Worm (Caenorhabditis elegans): ENCODE measurements around the gene T06A1.1.

The T06A1.1 gene

DNA sequence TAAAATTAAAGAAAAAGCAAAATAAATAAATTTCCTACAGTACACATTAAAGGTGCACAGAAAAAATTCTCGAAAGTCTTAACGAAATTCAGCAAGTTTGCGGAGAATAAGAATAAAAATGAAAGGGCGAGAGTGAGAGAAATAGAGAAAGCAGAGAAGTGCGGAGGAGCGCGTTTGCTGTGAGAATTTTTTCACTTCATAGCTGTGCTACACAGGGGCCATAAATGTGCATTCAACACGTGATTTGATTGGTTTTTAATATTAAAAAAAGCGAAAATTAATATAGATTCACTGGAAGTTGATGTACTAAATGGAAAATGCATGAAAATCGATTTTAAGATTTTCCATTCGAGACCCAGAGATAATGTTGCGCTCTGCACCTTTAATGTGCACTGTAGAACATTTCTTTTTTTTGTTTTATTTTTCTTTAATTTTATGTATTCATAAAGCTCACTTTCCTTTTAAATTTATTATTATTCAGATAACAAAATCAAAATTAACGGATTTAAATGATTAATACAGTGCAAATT is 7.3 kb downstream of the T06A1.1 start, which contains the start of gene Y32G9A.2:
Gene Y32G9A.2, plus strand, starts transcription at position 480 of the 530 bp plus-strand sequence.
- TF ChIP-seq mdl-1 (tag; optimal IDR thresholded peaks at IDR 0.05) (no peak), unc-62 (GFP tag; optimal IDR thresholded peaks at IDR 0.05) (no peak), ama-1 (optimal IDR thresholded peaks at IDR 0.05) (no peak), egl-27 (tag; optimal IDR thresholded peaks at IDR 0.05) (no peak), ztf-4 (tag; optimal IDR thresholded peaks at IDR 0.05) (no peak), nhr-23 (tag; optimal IDR thresholded peaks at IDR 0.05) (peak; percentile 11), nfya-1 (tag; optimal IDR thresholded peaks at IDR 0.05; ENCODE audit: insufficient read depth) (peak; percentile 68), pqm-1 (tag; optimal IDR thresholded peaks at IDR 0.05) (peak; percentile 5), lin-15B (tag; optimal IDR thresholded peaks at IDR 0.05) (peak; percentile 69), unc-39 (tag; optimal IDR thresholded peaks at IDR 0.05) (no peak), nhr-43 (tag; optimal IDR thresholded peaks at IDR 0.05; ENCODE audit: poor library complexity, severe bottlenecking) (no peak), elt-3 (tag; optimal IDR thresholded peaks at IDR 0.05) (no peak), fkh-10 (GFP tag; optimal IDR thresholded peaks at IDR 0.05) (no peak), nhr-237 (tag; optimal IDR thresholded peaks at IDR 0.05) (no peak), elt-2 (tag; optimal IDR thresholded peaks at IDR 0.05) (no peak), R02D3.7 (tag; optimal IDR thresholded peaks at IDR 0.05) (no peak), nhr-28 (tag; optimal IDR thresholded peaks at IDR 0.05) (no peak), nhr-67 (tag; optimal IDR thresholded peaks at IDR 0.05) (no peak), ceh-28 (tag; optimal IDR thresholded peaks at IDR 0.05) (no peak), ceh-82 (tag; optimal IDR thresholded peaks at IDR 0.05) (no peak), skn-1 (tag; optimal IDR thresholded peaks at IDR 0.05) (no peak), ceh-16 (tag; optimal IDR thresholded peaks at IDR 0.05) (no peak), ZK546.5 (tag; optimal IDR thresholded peaks at IDR 0.05) (no peak), nhr-76 (tag; optimal IDR thresholded peaks at IDR 0.05) (no peak), lin-39 (tag; optimal IDR thresholded peaks at IDR 0.05) (peak; percentile 11), aly-2 (tag; optimal IDR thresholded peaks at IDR 0.05) (no peak), pha-4 (tag; optimal IDR thresholded peaks at IDR 0.05) (peak; percentile 24), zag-1 (tag; optimal IDR thresholded peaks at IDR 0.05) (no peak), hmg-11 (tag; optimal IDR thresholded peaks at IDR 0.05) (peak; percentile 44), nhr-25 (tag; optimal IDR thresholded peaks at IDR 0.05) (peak; percentile 27), snpc-4 (tag; optimal IDR thresholded peaks at IDR 0.05) (no peak), nhr-11 (tag; optimal IDR thresholded peaks at IDR 0.05) (no peak), eor-1 (tag; optimal IDR thresholded peaks at IDR 0.05) (no peak)

DNA sequence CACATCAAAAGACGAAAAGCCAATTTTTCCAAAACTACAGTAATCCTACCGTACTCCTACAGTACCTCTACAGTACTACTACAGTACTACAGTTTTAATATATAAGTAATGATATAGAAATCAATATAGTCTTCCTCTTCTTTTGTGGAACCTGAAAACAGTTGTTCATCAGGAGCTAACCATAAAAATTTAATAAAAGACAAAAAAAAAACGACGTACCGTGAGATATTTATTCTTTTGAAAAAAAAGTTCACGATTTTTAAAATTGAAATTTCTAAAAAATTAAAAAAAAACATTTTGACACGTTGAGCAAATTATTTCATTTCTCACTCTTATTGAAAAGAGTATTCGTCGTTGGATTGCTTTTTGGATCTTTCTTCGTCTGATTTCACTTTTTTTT is 14.3 kb downstream of the T06A1.1 start, which contains the start of gene Y32G9A.3:
Gene Y32G9A.3, plus strand, starts transcription at position 301 of the 400 bp plus-strand sequence.
- TF ChIP-seq mml-1 (tag; optimal IDR thresholded peaks at IDR 0.05), result no peak
- no peak for TF ChIP-seq nhr-11 (tag; optimal IDR thresholded peaks at IDR 0.05)
- no peak for TF ChIP-seq elt-1 (tag; optimal IDR thresholded peaks at IDR 0.05)
- TF ChIP-seq aly-2 (tag; optimal IDR thresholded peaks at IDR 0.05), result no peak
- no peak for TF ChIP-seq tbx-2 (tag; optimal IDR thresholded peaks at IDR 0.05)
- TF ChIP-seq nhr-23 (tag; optimal IDR thresholded peaks at IDR 0.05), result no peak
- TF ChIP-seq zag-1 (tag; optimal IDR thresholded peaks at IDR 0.05), result no peak
- TF ChIP-seq ceh-28 (tag; optimal IDR thresholded peaks at IDR 0.05), result no peak
- TF ChIP-seq sea-2 (GFP tag; optimal IDR thresholded peaks at IDR 0.05), result no peak
- TF ChIP-seq lsy-12 (tag; optimal IDR thresholded peaks at IDR 0.05), result no peak
- TF ChIP-seq nhr-77 (tag; optimal IDR thresholded peaks at IDR 0.05), result no peak
- TF ChIP-seq pqm-1 (tag; optimal IDR thresholded peaks at IDR 0.05), result no peak
- TF ChIP-seq nhr-12 (tag; optimal IDR thresholded peaks at IDR 0.05), result no peak
- TF ChIP-seq lin-15B (tag; optimal IDR thresholded peaks at IDR 0.05), result no peak
- no peak for TF ChIP-seq egl-5 (tag; optimal IDR thresholded peaks at IDR 0.05)

DNA sequence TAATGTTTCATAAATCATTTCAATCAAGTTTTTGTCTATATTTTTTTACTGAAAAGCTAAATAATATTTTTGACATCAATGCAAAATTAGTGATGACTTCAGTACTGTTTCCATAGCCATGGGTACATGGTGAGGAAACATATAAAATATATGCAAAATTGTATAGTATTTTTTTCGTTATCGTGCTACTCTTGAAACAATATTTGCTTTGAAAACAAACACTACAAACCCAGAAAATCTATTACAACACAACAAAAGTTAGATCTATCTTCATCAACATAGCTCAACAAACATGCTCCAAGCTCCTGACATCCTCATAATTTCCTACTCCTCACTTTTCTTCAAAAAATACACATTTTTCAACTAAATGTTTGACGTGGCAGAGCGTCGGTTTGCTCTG is 16.8 kb downstream of the T06A1.1 start, which contains the start of gene srp-3:
Gene srp-3, plus strand, starts transcription at position 301 of the 400 bp plus-strand sequence.
- no peak for TF ChIP-seq unc-39 (tag; optimal IDR thresholded peaks at IDR 0.05)
- TF ChIP-seq ztf-11 (tag; optimal IDR thresholded peaks at IDR 0.05), result no peak
- TF ChIP-seq daf-12 (tag; optimal IDR thresholded peaks at IDR 0.05), result no peak
- no peak for TF ChIP-seq ama-1 (optimal IDR thresholded peaks at IDR 0.05)
- no peak for TF ChIP-seq aly-2 (tag; optimal IDR thresholded peaks at IDR 0.05)
- no peak for TF ChIP-seq eor-1 (tag; optimal IDR thresholded peaks at IDR 0.05)
- no peak for TF ChIP-seq egl-27 (tag; optimal IDR thresholded peaks at IDR 0.05)
- no peak for TF ChIP-seq elt-1 (tag; optimal IDR thresholded peaks at IDR 0.05)
- TF ChIP-seq zag-1 (tag; optimal IDR thresholded peaks at IDR 0.05), result no peak
- TF ChIP-seq egl-5 (tag; optimal IDR thresholded peaks at IDR 0.05), result no peak

All from whole organism, L3 larva.